Fruit fly (Drosophila melanogaster): ENCODE results near the gene CG17271.

- TF ChIP-seq CTCF (optimal IDR thresholded peaks at IDR 0.05) (no peak), CG8478 (optimal IDR thresholded peaks at IDR 0.05) (no peak)
These were observed 7.9 kb upstream of the CG17271 start for dm6 chr3R:20829416-20830131.
